Fruit fly (Drosophila melanogaster) whole organism, embryonic: ENCODE results near the gene CG1463.

ENCODE experiments used
- B-H1 ChIP-seq: fragments of 200-800 bp; sonication (Bioruptor generic); IDR thresholded peaks from 3 replicates; pipeline ENCODE4 v1.3.6; 2022; ENCODE audit warnings: missing biosample characterization, missing genetic modification characterization
- CG10147 ChIP-seq: fragments of 200-800 bp; sonication (Bioruptor generic); optimal IDR thresholded peaks from 2 replicates; lab custom pipeline; 2019; ENCODE audit warnings: missing biosample characterization, mild to moderate bottlenecking, missing genetic modification characterization, moderate library complexity
- CG10366 ChIP-seq: fragments of 200-800 bp; sonication (Bioruptor generic); IDR thresholded peaks from 2 replicates; pipeline ENCODE4 v1.3.6; 2022; ENCODE audit warnings: missing biosample characterization, missing genetic modification characterization
- CG10431 ChIP-seq: fragments of 200-800 bp; sonication (Bioruptor generic); optimal IDR thresholded peaks from 3 replicates; lab custom pipeline; 2018; ENCODE audit warnings: missing biosample characterization, mild to moderate bottlenecking, missing genetic modification characterization
- CG12299 ChIP-seq: fragments of 200-800 bp; sonication (Bioruptor generic); optimal IDR thresholded peaks from 2 replicates; lab custom pipeline; 2018; ENCODE audit warnings: missing biosample characterization, mild to moderate bottlenecking, missing genetic modification characterization
- CG12744 ChIP-seq: fragments of 200-800 bp; sonication (Bioruptor generic); optimal IDR thresholded peaks from 2 replicates; lab custom pipeline; 2016; ENCODE audit warnings: missing biosample characterization, missing genetic modification characterization
- CG15073 ChIP-seq: fragments of 200-800 bp; sonication (Bioruptor generic); optimal IDR thresholded peaks from 2 replicates; lab custom pipeline; 2016; ENCODE audit warnings: missing biosample characterization, missing genetic modification characterization
- CG15479 ChIP-seq: fragments of 200-800 bp; sonication (Bioruptor generic); optimal IDR thresholded peaks from 3 replicates; lab custom pipeline; 2019; ENCODE audit warnings: missing biosample characterization, mild to moderate bottlenecking, missing genetic modification characterization, moderate library complexity
- CG15514 ChIP-seq: fragments of 200-800 bp; sonication (Bioruptor generic); optimal IDR thresholded peaks from 3 replicates; lab custom pipeline; 2017; ENCODE audit warnings: missing biosample characterization, missing genetic modification characterization, mild to moderate bottlenecking, moderate library complexity, missing genetic modification reagents
- CG1602 ChIP-seq: fragments of 200-800 bp; sonication (Bioruptor generic); optimal IDR thresholded peaks from 3 replicates; lab custom pipeline; 2016; ENCODE audit warnings: missing biosample characterization, missing genetic modification characterization
- CG1603 ChIP-seq: fragments of 200-800 bp; sonication (Bioruptor generic); optimal IDR thresholded peaks from 2 replicates; lab custom pipeline; 2019; ENCODE audit warnings: missing biosample characterization, mild to moderate bottlenecking, missing genetic modification characterization, moderate library complexity
- CG1647 ChIP-seq: fragments of 200-800 bp; sonication (Bioruptor generic); optimal IDR thresholded peaks from 3 replicates; lab custom pipeline; 2016; ENCODE audit warnings: missing biosample characterization, missing genetic modification characterization
- CG16815 ChIP-seq: fragments of 200-800 bp; sonication (Bioruptor generic); optimal IDR thresholded peaks from 3 replicates; lab custom pipeline; 2017; ENCODE audit warnings: missing biosample characterization, mild to moderate bottlenecking, missing genetic modification characterization
- CG16863 ChIP-seq: fragments of 200-800 bp; sonication (Bioruptor generic); optimal IDR thresholded peaks from 3 replicates; lab custom pipeline; 2016; ENCODE audit warnings: missing biosample characterization, missing genetic modification characterization
- CG17385 ChIP-seq: fragments of 200-800 bp; sonication (Bioruptor generic); optimal IDR thresholded peaks from 3 replicates; lab custom pipeline; 2018; ENCODE audit warnings: missing biosample characterization, mild to moderate bottlenecking, missing genetic modification characterization
- CG2712 ChIP-seq: fragments of 200-800 bp; optimal IDR thresholded peaks from 3 replicates; lab custom pipeline; 2019; ENCODE audit warnings: missing biosample characterization, mild to moderate bottlenecking, missing genetic modification characterization, moderate library complexity
- CG31441 ChIP-seq: fragments of 200-800 bp; sonication (Bioruptor generic); IDR thresholded peaks from 2 replicates; pipeline ENCODE4 v1.3.6; 2022; ENCODE audit warnings: missing biosample characterization, missing genetic modification characterization
- CG32772 ChIP-seq: fragments of 200-800 bp; sonication (Bioruptor generic); IDR thresholded peaks from 2 replicates; pipeline ENCODE4 v1.3.6; 2022; ENCODE audit warnings: missing biosample characterization, missing genetic modification characterization
- CG6689 ChIP-seq: fragments of 200-800 bp; sonication (Bioruptor generic); IDR thresholded peaks from 2 replicates; pipeline ENCODE4 v1.3.6; 2022; ENCODE audit warnings: missing biosample characterization, missing genetic modification characterization
- CG8359 ChIP-seq: fragments of 200-800 bp; sonication (Bioruptor generic); optimal IDR thresholded peaks from 2 replicates; lab custom pipeline; 2017; ENCODE audit warnings: missing biosample characterization, mild to moderate bottlenecking, missing genetic modification characterization, borderline replicate concordance
- Dad ChIP-seq: fragments of 200-800 bp; sonication (Bioruptor generic); optimal IDR thresholded peaks from 3 replicates; lab custom pipeline; 2016; ENCODE audit warnings: missing biosample characterization, missing genetic modification characterization
- Ets65A ChIP-seq: fragments of 200-800 bp; sonication (Bioruptor generic); peaks from one replicate; lab custom pipeline; 2016; ENCODE audit warnings: missing biosample characterization, missing genetic modification characterization
- Ets97D ChIP-seq: fragments of 200-800 bp; sonication (Bioruptor generic); optimal IDR thresholded peaks from 3 replicates; lab custom pipeline; 2016; ENCODE audit warnings: missing biosample characterization, missing genetic modification characterization
- Fer2 ChIP-seq: fragments of 200-800 bp; sonication (Bioruptor generic); optimal IDR thresholded peaks from 2 replicates; lab custom pipeline; 2018; ENCODE audit warnings: missing biosample characterization, mild to moderate bottlenecking, missing genetic modification characterization, moderate library complexity
- Hsf ChIP-seq: fragments of 200-800 bp; sonication (Bioruptor generic); optimal IDR thresholded peaks from 3 replicates; lab custom pipeline; 2016; ENCODE audit warnings: missing biosample characterization, missing genetic modification characterization
- Med ChIP-seq: fragments of 200-800 bp; sonication (Bioruptor generic); peaks from one replicate; lab custom pipeline; 2016; ENCODE audit warnings: missing biosample characterization, missing genetic modification characterization, mild to moderate bottlenecking, inconsistent platforms, moderate library complexity
- Mrtf ChIP-seq: fragments of 200-800 bp; sonication (Bioruptor generic); IDR thresholded peaks from 3 replicates; pipeline ENCODE4 v1.3.6; 2022; ENCODE audit warnings: missing biosample characterization, missing genetic modification characterization
- Oaz ChIP-seq: fragments of 200-800 bp; sonication (Bioruptor generic); IDR thresholded peaks from 2 replicates; pipeline ENCODE4 v1.3.6; 2022; ENCODE audit warnings: missing biosample characterization, missing genetic modification characterization
- Xrp1 ChIP-seq: fragments of 200-800 bp; sonication (Bioruptor generic); IDR thresholded peaks from 2 replicates; pipeline ENCODE4 v1.3.6; 2022; ENCODE audit warnings: missing biosample characterization, missing genetic modification characterization
- ap ChIP-seq: fragments of 200-800 bp; sonication (Bioruptor generic); IDR thresholded peaks from 2 replicates; pipeline ENCODE4 v1.3.6; 2022; ENCODE audit warnings: missing biosample characterization, missing genetic modification characterization
- bbx ChIP-seq: fragments of 200-800 bp; sonication (Bioruptor generic); IDR thresholded peaks from 2 replicates; pipeline ENCODE4 v1.3.6; 2022; ENCODE audit warnings: missing biosample characterization, missing genetic modification characterization; ENCODE audit not compliant: partially characterized antibody
- bigmax ChIP-seq: fragments of 200-800 bp; sonication (Bioruptor generic); optimal IDR thresholded peaks from 2 replicates; lab custom pipeline; 2018; ENCODE audit warnings: missing biosample characterization, mild to moderate bottlenecking, missing genetic modification characterization
- crol ChIP-seq: fragments of 200-800 bp; sonication (Bioruptor generic); IDR thresholded peaks from 2 replicates; pipeline ENCODE4 v1.3.6; 2022; ENCODE audit warnings: missing biosample characterization, missing genetic modification characterization
- dati ChIP-seq: fragments of 200-800 bp; sonication (Bioruptor generic); IDR thresholded peaks from 2 replicates; pipeline ENCODE4 v1.3.6; 2022; ENCODE audit warnings: missing biosample characterization, missing genetic modification characterization
- dysf ChIP-seq: fragments of 200-800 bp; sonication (Bioruptor generic); IDR thresholded peaks from 3 replicates; pipeline ENCODE4 v1.3.6; 2022; ENCODE audit warnings: missing biosample characterization, missing genetic modification characterization
- fd102C ChIP-seq: fragments of 200-800 bp; sonication (Bioruptor generic); optimal IDR thresholded peaks from 2 replicates; lab custom pipeline; 2018; ENCODE audit warnings: missing biosample characterization, mild to moderate bottlenecking, missing genetic modification characterization, moderate library complexity
- ftz-f1 ChIP-seq: fragments of 200-800 bp; sonication (Bioruptor generic); optimal IDR thresholded peaks from 2 replicates; lab custom pipeline; 2016; ENCODE audit warnings: missing biosample characterization, missing genetic modification characterization
- gce ChIP-seq: fragments of 200-800 bp; sonication (Bioruptor generic); IDR thresholded peaks from 3 replicates; pipeline ENCODE4 v1.3.6; 2022; ENCODE audit warnings: missing biosample characterization, missing genetic modification characterization
- jigr1 ChIP-seq: fragments of 200-800 bp; sonication (Bioruptor generic); IDR thresholded peaks from 3 replicates; pipeline ENCODE4 v1.3.6; 2022; ENCODE audit warnings: missing biosample characterization, missing genetic modification characterization
- klu ChIP-seq: fragments of 200-800 bp; sonication (Bioruptor generic); IDR thresholded peaks from 2 replicates; pipeline ENCODE4 v1.3.6; 2022; ENCODE audit warnings: missing biosample characterization, missing genetic modification characterization
- knrl ChIP-seq: fragments of 200-800 bp; sonication (Bioruptor generic); IDR thresholded peaks from 3 replicates; pipeline ENCODE4 v1.3.6; 2022; ENCODE audit warnings: missing biosample characterization, missing genetic modification characterization; ENCODE audit not compliant: partially characterized antibody
- lab ChIP-seq: fragments of 200-800 bp; sonication (Bioruptor generic); optimal IDR thresholded peaks from 3 replicates; lab custom pipeline; 2017; ENCODE audit warnings: missing biosample characterization, missing genetic modification characterization, mild to moderate bottlenecking, moderate library complexity, missing genetic modification reagents
- lov ChIP-seq, 2 experiments: fragments of 200-800 bp in 1 of 2; fragments of >200 bp in 1 of 2; sonication (Bioruptor generic) in 1 of 2; IDR thresholded peaks in 1 of 2; optimal IDR thresholded peaks in 1 of 2; 2 replicates in 1 of 2; 3 replicates in 1 of 2; pipeline versions ENCODE4 v1.3.6 to Lab custom; 2017 to 2022; ENCODE audit warnings: missing biosample characterization in 1 of 2, missing genetic modification characterization in 1 of 2
- mam ChIP-seq: fragments of 200-800 bp; sonication (Bioruptor generic); optimal IDR thresholded peaks from 3 replicates; lab custom pipeline; 2016; ENCODE audit warnings: missing biosample characterization, missing genetic modification characterization
- pita ChIP-seq: fragments of 200-800 bp; sonication (Bioruptor generic); optimal IDR thresholded peaks from 2 replicates; lab custom pipeline; 2017; ENCODE audit warnings: missing biosample characterization, mild to moderate bottlenecking, missing genetic modification characterization
- ssp ChIP-seq: fragments of 200-800 bp; sonication (Bioruptor generic); IDR thresholded peaks from 2 replicates; pipeline ENCODE4 v1.3.6; 2022; ENCODE audit warnings: missing biosample characterization, missing genetic modification characterization
- trh ChIP-seq: fragments of 200-800 bp; sonication (Bioruptor generic); optimal IDR thresholded peaks from 2 replicates; lab custom pipeline; 2016; ENCODE audit warnings: missing biosample characterization, missing genetic modification characterization
- tup ChIP-seq: fragments of 200-800 bp; sonication (Bioruptor generic); optimal IDR thresholded peaks from 2 replicates; lab custom pipeline; 2016; ENCODE audit warnings: missing biosample characterization, mild to moderate bottlenecking, missing genetic modification characterization, moderate library complexity
- z ChIP-seq: fragments of 200-800 bp; sonication (Bioruptor generic); IDR thresholded peaks from 3 replicates; pipeline ENCODE4 v1.3.6; 2022; ENCODE audit warnings: missing biosample characterization, missing genetic modification characterization

Gene CG1463

DNA sequence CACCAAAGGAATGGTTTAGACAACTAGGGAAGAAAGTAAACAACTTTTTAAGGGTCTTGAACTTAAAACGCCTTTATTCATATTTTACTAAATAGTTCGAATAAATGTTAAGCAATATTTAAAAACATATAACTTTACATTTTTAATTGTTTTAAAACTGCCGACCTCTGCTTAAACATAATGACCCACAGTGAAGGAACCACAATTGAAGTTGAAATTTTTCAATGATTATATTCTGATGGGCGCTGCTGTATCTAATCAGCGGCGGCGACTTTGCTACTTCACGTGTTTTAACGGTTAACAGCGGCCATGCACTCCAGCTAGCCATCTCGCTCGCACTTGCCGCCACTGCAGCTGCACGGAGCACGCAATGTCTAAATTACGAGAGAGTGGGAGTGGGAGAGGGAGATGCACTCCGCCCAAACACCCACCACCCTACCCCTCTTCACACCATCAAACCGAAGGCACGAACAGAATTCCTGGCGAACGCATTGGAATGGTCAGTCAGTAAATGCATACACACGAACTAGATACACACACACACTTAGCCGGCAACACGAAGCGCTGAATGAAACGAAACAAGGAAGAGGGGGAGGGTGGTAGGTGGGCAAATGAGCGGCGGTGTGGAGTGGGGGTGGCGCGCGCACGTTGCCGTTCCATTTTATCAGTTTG is 32.6 kb downstream of the CG1463 start (continued):
- peak; percentile 71 for TF ChIP-seq Med
- TF ChIP-seq knrl: 0 out of 3 replicates have a peak, but pooled peaks have one; percentile 29
- TF ChIP-seq CG15073 (GFP tag; lab: Kevin White, UChicago): no peak
- TF ChIP-seq gce (GFP tag; lab: Robert Waterston, UW): 0 out of 3 replicates have a peak, but pooled peaks have one; percentile 34
- TF ChIP-seq CG10366 (GFP tag; lab: Robert Waterston, UW): peak; percentile 29; the same call in 1 of the 2 replicates
- no peak for TF ChIP-seq z (GFP tag; lab: Robert Waterston, UW)
- TF ChIP-seq lab (GFP tag; lab: Kevin White, UChicago): peak; percentile 70
- no peak for TF ChIP-seq pita
- peak; percentile 24 for TF ChIP-seq CG1603 (tag; lab: Kevin White, UChicago)
- no peak for TF ChIP-seq bigmax (GFP tag; lab: Kevin White, UChicago)
- peak; percentile 23 for TF ChIP-seq CG15514
- peak; percentile 1 for TF ChIP-seq CG16815 (GFP tag; lab: Kevin White, UChicago)
- no peak for TF ChIP-seq dati (GFP tag; lab: Robert Waterston, UW)
- peak; percentile 11 for TF ChIP-seq mam
- peak; percentile 71 for TF ChIP-seq CG2712 (tag; lab: Kevin White, UChicago)
- TF ChIP-seq CG1602 (GFP tag; lab: Kevin White, UChicago): peak; percentile 39
- peak; percentile 23; the same call in 1 of the 3 replicates for TF ChIP-seq B-H1 (GFP tag; lab: Robert Waterston, UW)
- TF ChIP-seq CG10147 (GFP tag; lab: Kevin White, UChicago): peak; percentile 3
- TF ChIP-seq Hsf (GFP tag; lab: Kevin White, UChicago): peak; percentile 67
- no peak for TF ChIP-seq ap (GFP tag; lab: Robert Waterston, UW)
- TF ChIP-seq Oaz: 0 out of 2 replicates have a peak, but pooled peaks have one; percentile 29
- TF ChIP-seq CG12299 (tag; lab: Kevin White, UChicago): peak; percentile 3
- peak; percentile 74; the same call in 2 of the 3 replicates for TF ChIP-seq dysf (GFP tag; lab: Robert Waterston, UW)
- TF ChIP-seq klu (GFP tag; lab: Robert Waterston, UW): 0 out of 2 replicates have a peak, but pooled peaks have one; percentile 8
- peak; percentile 67 for TF ChIP-seq CG31441 (GFP tag; lab: Robert Waterston, UW)
- no peak for TF ChIP-seq Fer2 (tag; lab: Kevin White, UChicago)
- peak; percentile 19 for TF ChIP-seq CG12744 (GFP tag; lab: Kevin White, UChicago)
- peak; percentile 15 for TF ChIP-seq CG8359 (GFP tag; lab: Kevin White, UChicago)
- TF ChIP-seq Dad (GFP tag; lab: Kevin White, UChicago): no peak
- TF ChIP-seq ftz-f1 (GFP tag; lab: Kevin White, UChicago): no peak
- no peak for TF ChIP-seq CG10431 (GFP tag; lab: Kevin White, UChicago)
- TF ChIP-seq CG32772: peak; percentile 42; the same call in 1 of the 2 replicates
- TF ChIP-seq bbx: 0 out of 2 replicates have a peak, but pooled peaks have one; percentile 38
- peak; percentile 36; the same call in 1 of the 3 replicates for TF ChIP-seq Mrtf (GFP tag; lab: Robert Waterston, UW)
- TF ChIP-seq CG15479: peak; percentile 78
- TF ChIP-seq CG1647 (GFP tag; lab: Kevin White, UChicago): no peak
- peak; percentile 15; the same call in 1 of the 2 replicates for TF ChIP-seq ssp (GFP tag; lab: Robert Waterston, UW)
- TF ChIP-seq trh (GFP tag; lab: Kevin White, UChicago): no peak
- TF ChIP-seq CG16863 (GFP tag; lab: Kevin White, UChicago): peak; percentile 38
- TF ChIP-seq tup (GFP tag; lab: Kevin White, UChicago): peak; percentile 1
- peak; percentile 40 for TF ChIP-seq CG17385 (GFP tag; lab: Kevin White, UChicago)
- TF ChIP-seq crol: peak; percentile 99
- no peak for TF ChIP-seq Ets97D
- no peak for TF ChIP-seq jigr1
- TF ChIP-seq CG6689 (GFP tag; lab: Robert Waterston, UW): peak; percentile 52; the same call in 1 of the 2 replicates
- peak; percentile 18 for TF ChIP-seq Ets65A (GFP tag; lab: Kevin White, UChicago)
- TF ChIP-seq Xrp1 (GFP tag; lab: Robert Waterston, UW): peak; percentile 55; the same call in 1 of the 2 replicates
- TF ChIP-seq fd102C (GFP tag; lab: Kevin White, UChicago): no peak
- no peak for TF ChIP-seq lov (optimal IDR thresholded peaks at IDR 0.05; lab: Kevin White, UChicago)
- no peak for TF ChIP-seq lov (GFP tag; IDR thresholded peaks at IDR 0.05; lab: Robert Waterston, UW)
